Worm (Caenorhabditis elegans) whole organism, late embryonic: ENCODE measurements around the gene srh-218.

ENCODE experiments used
- C38D4.7 ChIP-seq: fragments of 200-800 bp; sonication (Bioruptor generic); optimal IDR thresholded peaks from 2 replicates; lab custom pipeline; 2018; ENCODE audit warnings: mild to moderate bottlenecking, missing genetic modification characterization, moderate library complexity, missing compliant biosample characterization
- F13H6.1 ChIP-seq: sonication (generic microtip); optimal IDR thresholded peaks from 2 replicates; lab custom pipeline; 2016; ENCODE audit warnings: missing genetic modification characterization, missing compliant biosample characterization
- ama-1 ChIP-seq: fragments of 150-350 bp; optimal IDR thresholded peaks from 2 replicates; lab custom pipeline; 2014
- ceh-18 ChIP-seq: sonication (generic microtip); optimal IDR thresholded peaks from 2 replicates; lab custom pipeline; 2016; ENCODE audit warnings: missing genetic modification characterization, missing compliant biosample characterization
- ceh-19 ChIP-seq: fragments of 200-800 bp; sonication (Bioruptor generic); optimal IDR thresholded peaks from 2 replicates; lab custom pipeline; 2018; ENCODE audit warnings: mild to moderate bottlenecking, missing genetic modification characterization, missing compliant biosample characterization
- ceh-22 ChIP-seq: sonication (generic microtip); optimal IDR thresholded peaks from 2 replicates; lab custom pipeline; 2017; ENCODE audit warnings: missing biosample characterization, missing genetic modification characterization
- ceh-30 ChIP-seq: fragments of 150-350 bp; optimal IDR thresholded peaks from 2 replicates; lab custom pipeline; 2014; ENCODE audit warnings: missing biosample characterization, missing genetic modification characterization
- ceh-34 ChIP-seq: sonication (generic microtip); optimal IDR thresholded peaks from 2 replicates; lab custom pipeline; 2016; ENCODE audit warnings: mild to moderate bottlenecking, missing genetic modification characterization, missing compliant biosample characterization
- ceh-48 ChIP-seq: sonication (generic microtip); optimal IDR thresholded peaks from 2 replicates; lab custom pipeline; 2016; ENCODE audit warnings: missing genetic modification characterization, inconsistent platforms, missing compliant biosample characterization
- ceh-9 ChIP-seq: sonication (generic microtip); optimal IDR thresholded peaks from 2 replicates; lab custom pipeline; 2016; ENCODE audit warnings: mild to moderate bottlenecking, missing genetic modification characterization, inconsistent platforms, missing compliant biosample characterization
- che-1 ChIP-seq: sonication (generic microtip); optimal IDR thresholded peaks from 2 replicates; lab custom pipeline; 2016; ENCODE audit warnings: mild to moderate bottlenecking, missing genetic modification characterization, missing compliant biosample characterization
- dve-1 ChIP-seq: sonication (generic microtip); optimal IDR thresholded peaks from 2 replicates; lab custom pipeline; 2017; ENCODE audit warnings: antibody characterized with exemption, mild to moderate bottlenecking, missing genetic modification characterization, missing compliant biosample characterization
- elt-2 ChIP-seq: sonication (generic microtip); optimal IDR thresholded peaks from 2 replicates; lab custom pipeline; 2016; ENCODE audit warnings: missing genetic modification reagents, missing genetic modification characterization, missing compliant biosample characterization
- eyg-1 ChIP-seq: sonication (generic microtip); optimal IDR thresholded peaks from 2 replicates; lab custom pipeline; 2016; ENCODE audit warnings: missing genotype, missing genetic modification characterization, missing compliant biosample characterization
- fax-1 ChIP-seq: sonication (generic microtip); optimal IDR thresholded peaks from 2 replicates; lab custom pipeline; 2016; ENCODE audit warnings: missing genotype, missing genetic modification characterization, missing compliant biosample characterization
- hlh-8 ChIP-seq: sonication (generic microtip); optimal IDR thresholded peaks from 2 replicates; lab custom pipeline; 2016; ENCODE audit warnings: missing genotype, missing genetic modification characterization, missing compliant biosample characterization
- madf-2 ChIP-seq: sonication (generic microtip); optimal IDR thresholded peaks from 2 replicates; lab custom pipeline; 2017; ENCODE audit warnings: missing genetic modification characterization, missing compliant biosample characterization
- nfya-1 ChIP-seq: sonication (generic microtip); optimal IDR thresholded peaks from 2 replicates; lab custom pipeline; 2017; ENCODE audit warnings: missing genetic modification characterization, mild to moderate bottlenecking, missing compliant biosample characterization, antibody characterized with exemption, moderate library complexity
- odd-2 ChIP-seq: sonication (generic microtip); optimal IDR thresholded peaks from 2 replicates; lab custom pipeline; 2017; ENCODE audit warnings: antibody characterized with exemption, mild to moderate bottlenecking, missing genetic modification characterization, missing compliant biosample characterization
- pag-3 ChIP-seq: sonication (generic microtip); optimal IDR thresholded peaks from 2 replicates; lab custom pipeline; 2016; ENCODE audit warnings: missing compliant biosample characterization, missing genetic modification characterization, borderline replicate concordance
- pat-9 ChIP-seq: fragments of 200-800 bp; sonication (Bioruptor generic); optimal IDR thresholded peaks from 2 replicates; lab custom pipeline; 2018; ENCODE audit warnings: mild to moderate bottlenecking, missing genetic modification characterization, moderate library complexity, missing compliant biosample characterization
- pax-1 ChIP-seq: fragments of 150-350 bp; optimal IDR thresholded peaks from 2 replicates; lab custom pipeline; 2014; ENCODE audit warnings: missing biosample characterization, missing genetic modification characterization
- pha-4 ChIP-seq: fragments of 150-350 bp; optimal IDR thresholded peaks from 2 replicates; lab custom pipeline; 2018; ENCODE audit warnings: missing biosample characterization, missing genetic modification reagents, missing genetic modification characterization
- ref-2 ChIP-seq: sonication (generic microtip); optimal IDR thresholded peaks from 2 replicates; lab custom pipeline; 2016; ENCODE audit warnings: missing genetic modification characterization, missing compliant biosample characterization
- rnt-1 ChIP-seq: sonication (generic microtip); optimal IDR thresholded peaks from 2 replicates; lab custom pipeline; 2016; ENCODE audit warnings: missing genetic modification characterization, missing compliant biosample characterization
- sdc-2 ChIP-seq: sonication (generic microtip); optimal IDR thresholded peaks from 2 replicates; lab custom pipeline; 2016; ENCODE audit warnings: missing genotype, missing genetic modification characterization, missing compliant biosample characterization
- sox-4 ChIP-seq: sonication (generic microtip); optimal IDR thresholded peaks from 2 replicates; lab custom pipeline; 2017; ENCODE audit warnings: mild to moderate bottlenecking, missing genetic modification characterization, inconsistent platforms, missing compliant biosample characterization
- syd-9 ChIP-seq: sonication (generic microtip); optimal IDR thresholded peaks from 2 replicates; lab custom pipeline; 2016; ENCODE audit warnings: mild to moderate bottlenecking, missing genetic modification characterization, moderate library complexity, missing compliant biosample characterization
- unc-42 ChIP-seq: sonication (generic microtip); optimal IDR thresholded peaks from 2 replicates; lab custom pipeline; 2016; ENCODE audit warnings: missing genotype, missing genetic modification characterization, missing compliant biosample characterization
- unc-55 ChIP-seq: sonication (generic microtip); optimal IDR thresholded peaks from 2 replicates; lab custom pipeline; 2017; ENCODE audit warnings: missing biosample characterization, missing genetic modification reagents, missing genetic modification characterization
- unc-86 ChIP-seq: sonication (generic microtip); optimal IDR thresholded peaks from 2 replicates; lab custom pipeline; 2016; ENCODE audit warnings: missing genetic modification characterization, missing compliant biosample characterization
- zip-5 ChIP-seq: sonication (generic microtip); optimal IDR thresholded peaks from 2 replicates; lab custom pipeline; 2016; ENCODE audit warnings: missing genetic modification characterization, missing compliant biosample characterization
- ztf-16 ChIP-seq: sonication (generic microtip); optimal IDR thresholded peaks from 2 replicates; lab custom pipeline; 2017; ENCODE audit warnings: missing genetic modification characterization, missing compliant biosample characterization

srh-218 gene

ce11 chrV:15493680-15494079 is at the start of gene srh-218:
srh-218 (plus strand) TSS chrV:15493980.
- TF ChIP-seq madf-2 (tag; lab: Kevin White, UChicago) (no peak), pat-9 (tag; lab: Kevin White, UChicago) (no peak), unc-42 (tag; lab: Kevin White, UChicago) (no peak), ztf-16 (tag; lab: Kevin White, UChicago) (no peak), unc-55 (GFP tag; lab: Kevin White, UChicago) (no peak), ceh-9 (tag; lab: Kevin White, UChicago) (no peak), ceh-34 (no peak), pha-4 (tag; lab: Kevin White, UChicago) (no peak), ceh-30 (tag; lab: Kevin White, UChicago) (no peak), sdc-2 (no peak), che-1 (tag; lab: Kevin White, UChicago) (no peak)

ce11 chrV:15444188-15444587 is 49.6 kb upstream of the srh-218 start, which contains the start of gene T26H5.11:
T26H5.11 (minus strand) TSS chrV:15444288.
- TF ChIP-seq madf-2 (tag; lab: Kevin White, UChicago) (no peak), fax-1 (tag; lab: Kevin White, UChicago) (no peak), odd-2 (tag; lab: Kevin White, UChicago) (no peak), hlh-8 (tag; lab: Kevin White, UChicago) (no peak), pag-3 (tag; lab: Kevin White, UChicago) (no peak), rnt-1 (tag; lab: Kevin White, UChicago) (no peak), ceh-22 (tag; lab: Kevin White, UChicago) (no peak), pha-4 (tag; lab: Kevin White, UChicago) (no peak), unc-55 (GFP tag; lab: Kevin White, UChicago) (no peak), F13H6.1 (tag; lab: Kevin White, UChicago) (no peak), nfya-1 (tag; lab: Kevin White, UChicago) (no peak), syd-9 (tag; lab: Kevin White, UChicago) (no peak), dve-1 (tag; lab: Kevin White, UChicago) (no peak), ceh-18 (tag; lab: Kevin White, UChicago) (no peak), unc-42 (tag; lab: Kevin White, UChicago) (no peak)

- TF ChIP-seq ceh-48: no peak
- no peak for TF ChIP-seq unc-86 (tag; lab: Kevin White, UChicago)
- no peak for TF ChIP-seq elt-2 (tag; lab: Kevin White, UChicago)
- no peak for TF ChIP-seq hlh-8 (tag; lab: Kevin White, UChicago)
- TF ChIP-seq pag-3 (tag; lab: Kevin White, UChicago): no peak
- no peak for TF ChIP-seq C38D4.7
- no peak for TF ChIP-seq unc-55 (GFP tag; lab: Kevin White, UChicago)
- no peak for TF ChIP-seq ceh-22 (tag; lab: Kevin White, UChicago)
- no peak for TF ChIP-seq pax-1
- no peak for TF ChIP-seq dve-1 (tag; lab: Kevin White, UChicago)
- TF ChIP-seq zip-5 (tag; lab: Kevin White, UChicago): no peak
- TF ChIP-seq ceh-9 (tag; lab: Kevin White, UChicago): no peak
- no peak for TF ChIP-seq sox-4 (tag; lab: Kevin White, UChicago)
- TF ChIP-seq, all 69 proteins: peak for 0
Observed at ce11 chrV:15444615-15445014, 49.2 kb upstream of the srh-218 start, which contains the start of gene T26H5.9. T26H5.9 (plus strand) TSS chrV:15444916.

- TF ChIP-seq F13H6.1 (tag; lab: Kevin White, UChicago): no peak
- TF ChIP-seq, all 69 proteins: peak for 0
Observed at ce11 chrV:15445437-15445836, 48.3 kb upstream of the srh-218 start, which contains the start of gene srh-239. srh-239 (plus strand) TSS chrV:15445737.

- TF ChIP-seq ama-1: no peak
- no peak for TF ChIP-seq unc-86 (tag; lab: Kevin White, UChicago)
- TF ChIP-seq elt-2 (tag; lab: Kevin White, UChicago): peak; percentile 57
- no peak for TF ChIP-seq ceh-19 (GFP tag; lab: Kevin White, UChicago)
- no peak for TF ChIP-seq eyg-1 (tag; lab: Kevin White, UChicago)
- TF ChIP-seq ref-2 (tag; lab: Kevin White, UChicago): no peak
Observed at ce11 chrV:15448408-15448807, 45.4 kb upstream of the srh-218 start, which contains the start of gene T26H5.4. T26H5.4 (minus strand) TSS chrV:15448701.
